Worm (Caenorhabditis elegans): Measurements from ENCODE around the gene Y54G2A.12.
A peak's percentile ranks its signal among the peaks of the same experiment; 100 is the strongest.

The Y54G2A.12 gene

ce11 chrIV:2750607-2751006, 32.0 kb downstream of the Y54G2A.12 start:
- TF ChIP-seq snpc-4 (tag; optimal IDR thresholded peaks at IDR 0.05) = no peak
- TF ChIP-seq ceh-83 (GFP tag; optimal IDR thresholded peaks at IDR 0.05) = no peak
- TF ChIP-seq unc-120 (tag; optimal IDR thresholded peaks at IDR 0.05; ENCODE audit: poor library complexity, severe bottlenecking) = no peak
- TF ChIP-seq elt-1 (tag; optimal IDR thresholded peaks at IDR 0.05; ENCODE audit: borderline replicate concordance, insufficient read depth) = no peak
- TF ChIP-seq nhr-76 (tag; optimal IDR thresholded peaks at IDR 0.05) = no peak
- TF ChIP-seq nhr-28 (tag; optimal IDR thresholded peaks at IDR 0.05) = no peak
- TF ChIP-seq blmp-1 (tag; optimal IDR thresholded peaks at IDR 0.05) = no peak
- TF ChIP-seq mep-1 (tag; optimal IDR thresholded peaks at IDR 0.05) = no peak
- no peak for TF ChIP-seq nhr-237 (tag; optimal IDR thresholded peaks at IDR 0.05)
- no peak for TF ChIP-seq ham-2 (GFP tag; optimal IDR thresholded peaks at IDR 0.05)
- TF ChIP-seq cnd-1 (tag; optimal IDR thresholded peaks at IDR 0.05) = no peak
- TF ChIP-seq M03D4.4 (tag; optimal IDR thresholded peaks at IDR 0.05) = no peak
- TF ChIP-seq flh-1 (GFP tag; optimal IDR thresholded peaks at IDR 0.05) = no peak
- no peak for TF ChIP-seq tbx-8 (GFP tag; optimal IDR thresholded peaks at IDR 0.05)
- TF ChIP-seq ceh-43 (GFP tag; optimal IDR thresholded peaks at IDR 0.05) = no peak
- TF ChIP-seq elt-3 (tag; optimal IDR thresholded peaks at IDR 0.05) = no peak

ce11 chrIV:2748863-2749451, 33.7 kb downstream of the Y54G2A.12 start:
- TF ChIP-seq elt-1 (tag; optimal IDR thresholded peaks at IDR 0.05; ENCODE audit: borderline replicate concordance, insufficient read depth) (no peak), zip-8 (tag; optimal IDR thresholded peaks at IDR 0.05) (peak; percentile 28)

- TF ChIP-seq zip-8 (tag; optimal IDR thresholded peaks at IDR 0.05) (peak; percentile 88), mep-1 (tag; optimal IDR thresholded peaks at IDR 0.05) (no peak)
Measured at ce11 chrIV:2747385-2748007, 35.1 kb downstream of the Y54G2A.12 start.

- no peak for TF ChIP-seq nhr-12 (tag; optimal IDR thresholded peaks at IDR 0.05)
- TF ChIP-seq ham-2 (GFP tag; optimal IDR thresholded peaks at IDR 0.05) = no peak
- TF ChIP-seq hlh-1 (tag; optimal IDR thresholded peaks at IDR 0.05) = no peak
- no peak for TF ChIP-seq unc-120 (tag; optimal IDR thresholded peaks at IDR 0.05; ENCODE audit: poor library complexity, severe bottlenecking)
- TF ChIP-seq nhr-237 (tag; optimal IDR thresholded peaks at IDR 0.05) = no peak
- TF ChIP-seq ceh-83 (GFP tag; optimal IDR thresholded peaks at IDR 0.05) = no peak
- no peak for TF ChIP-seq lsy-2 (tag; optimal IDR thresholded peaks at IDR 0.05)
- TF ChIP-seq nhr-28 (tag; optimal IDR thresholded peaks at IDR 0.05) = no peak
- no peak for TF ChIP-seq blmp-1 (tag; optimal IDR thresholded peaks at IDR 0.05)
- no peak for TF ChIP-seq sem-2 (GFP tag; optimal IDR thresholded peaks at IDR 0.05)
- no peak for TF ChIP-seq mls-2 (tag; optimal IDR thresholded peaks at IDR 0.05)
- no peak for TF ChIP-seq ces-1 (GFP tag; optimal IDR thresholded peaks at IDR 0.05)
- no peak for TF ChIP-seq ceh-43 (GFP tag; optimal IDR thresholded peaks at IDR 0.05)
- TF ChIP-seq pha-4 (tag; optimal IDR thresholded peaks at IDR 0.05) = no peak
- no peak for TF ChIP-seq nhr-2 (tag; optimal IDR thresholded peaks at IDR 0.05)
- TF ChIP-seq unc-39 (tag; optimal IDR thresholded peaks at IDR 0.05) = no peak
Measured at ce11 chrIV:2742470-2743044, 40.1 kb downstream of the Y54G2A.12 start, which contains the start of gene nhr-277. Gene nhr-277, plus strand, starts transcription at chrIV:2742994.

- TF ChIP-seq M03D4.4 (tag; optimal IDR thresholded peaks at IDR 0.05) = peak; percentile 29
- TF ChIP-seq sptf-1 (tag; optimal IDR thresholded peaks at IDR 0.05) = peak; percentile 27
- peak; percentile 1 for TF ChIP-seq drap-1 (GFP tag; optimal IDR thresholded peaks at IDR 0.05)
Measured at ce11 chrIV:2740035-2740434, 42.6 kb downstream of the Y54G2A.12 start.

ce11 chrIV:2738466-2738865, 44.2 kb downstream of the Y54G2A.12 start:
- TF ChIP-seq ces-1 (GFP tag; optimal IDR thresholded peaks at IDR 0.05) (no peak), mab-5 (tag; optimal IDR thresholded peaks at IDR 0.05) (no peak), nhr-2 (tag; optimal IDR thresholded peaks at IDR 0.05) (no peak), blmp-1 (tag; optimal IDR thresholded peaks at IDR 0.05) (no peak), unc-120 (tag; optimal IDR thresholded peaks at IDR 0.05; ENCODE audit: poor library complexity, severe bottlenecking) (no peak), lsy-2 (tag; optimal IDR thresholded peaks at IDR 0.05) (no peak), lin-13 (tag; optimal IDR thresholded peaks at IDR 0.05) (no peak), sptf-1 (tag; optimal IDR thresholded peaks at IDR 0.05) (no peak), M03D4.4 (tag; optimal IDR thresholded peaks at IDR 0.05) (no peak), ham-2 (GFP tag; optimal IDR thresholded peaks at IDR 0.05) (no peak), ceh-39 (tag; optimal IDR thresholded peaks at IDR 0.05) (no peak), nhr-12 (tag; optimal IDR thresholded peaks at IDR 0.05) (no peak)
